Worm (Caenorhabditis elegans) whole organism, L1 larva: ENCODE results near the gene F07C3.3.

Experiments
- Y116A8C.19 ChIP-seq: sonication (generic microtip); optimal IDR thresholded peaks from 2 replicates; lab custom pipeline; 2016; ENCODE audit warnings: missing compliant biosample characterization, missing genetic modification characterization, borderline replicate concordance
- aha-1 ChIP-seq: fragments of 150-350 bp; optimal IDR thresholded peaks from 2 replicates; lab custom pipeline; 2014; ENCODE audit warnings: missing biosample characterization, missing genetic modification characterization
- alr-1 ChIP-seq: fragments of 200-800 bp; sonication (Bioruptor generic); optimal IDR thresholded peaks from 2 replicates; lab custom pipeline; 2018; ENCODE audit warnings: borderline replicate concordance, mild to moderate bottlenecking, missing genetic modification characterization, missing compliant biosample characterization
- aly-2 ChIP-seq: fragments of 150-350 bp; optimal IDR thresholded peaks from 2 replicates; lab custom pipeline; 2014; ENCODE audit warnings: missing biosample characterization, missing genetic modification characterization
- ama-1 ChIP-seq: fragments of 150-350 bp; optimal IDR thresholded peaks from 2 replicates; lab custom pipeline; 2014
- blmp-1 ChIP-seq: fragments of 150-350 bp; optimal IDR thresholded peaks from 2 replicates; lab custom pipeline; 2014; ENCODE audit warnings: missing biosample characterization, missing genetic modification characterization
- dpl-1 ChIP-seq, 3 experiments: fragments of 150-350 bp in 2 of 3; sonication (generic microtip) in 1 of 3; optimal IDR thresholded peaks; 2 replicates each; lab custom pipeline; 2014 to 2017; ENCODE audit warnings: missing biosample characterization in 3 of 3, missing genetic modification characterization in 3 of 3, missing genetic modification reagents in 3 of 3
- dsc-1 ChIP-seq: sonication (generic microtip); optimal IDR thresholded peaks from 2 replicates; lab custom pipeline; 2016; ENCODE audit warnings: mild to moderate bottlenecking, missing genetic modification characterization, missing compliant biosample characterization
- efl-1 ChIP-seq, 4 experiments: fragments of 150-350 bp; optimal IDR thresholded peaks in 3 of 4; peaks in 1 of 4; 1 replicate in 1 of 4; 2 replicates in 3 of 4; lab custom pipeline; 2014; ENCODE audit warnings: missing biosample characterization in 2 of 4, missing genetic modification characterization in 2 of 4, missing genetic modification reagents in 2 of 4
- efl-3 ChIP-seq: fragments of 200-800 bp; sonication (Bioruptor generic); optimal IDR thresholded peaks from 2 replicates; lab custom pipeline; 2018; ENCODE audit warnings: mild to moderate bottlenecking, missing genetic modification characterization, missing compliant biosample characterization
- egl-13 ChIP-seq: sonication (generic microtip); optimal IDR thresholded peaks from 2 replicates; lab custom pipeline; 2016; ENCODE audit warnings: missing genotype, missing genetic modification reagents, missing genetic modification characterization, missing compliant biosample characterization
- egl-27 ChIP-seq, 2 experiments: fragments of 150-350 bp in 1 of 2; sonication (generic microtip); optimal IDR thresholded peaks; 3 replicates each; lab custom pipeline; 2017 to 2018; ENCODE audit warnings: missing biosample characterization in 2 of 2, missing genetic modification characterization in 2 of 2, missing genetic modification reagents in 2 of 2
- elt-3 ChIP-seq, 6 experiments: fragments of 150-350 bp in 1 of 6; sonication (generic microtip); optimal IDR thresholded peaks; 2 replicates each; lab custom pipeline; 2017 to 2018; ENCODE audit warnings: missing biosample characterization in 6 of 6, missing genetic modification characterization in 6 of 6, inconsistent platforms in 1 of 6
- ets-5 ChIP-seq: fragments of 200-800 bp; sonication (Bioruptor generic); IDR thresholded peaks from 2 replicates; pipeline ENCODE4 v1.3.6; 2022; ENCODE audit warnings: missing genetic modification characterization, missing compliant biosample characterization
- fkh-10 ChIP-seq: sonication (generic microtip); optimal IDR thresholded peaks from 2 replicates; lab custom pipeline; 2017; ENCODE audit warnings: missing biosample characterization, missing genetic modification reagents, missing genetic modification characterization
- grh-1 ChIP-seq: fragments of 200-800 bp; sonication (Bioruptor generic); IDR thresholded peaks from 2 replicates; pipeline ENCODE4 v1.3.6; 2022; ENCODE audit warnings: missing genetic modification reagents, missing genetic modification characterization, missing compliant biosample characterization
- hlh-17 ChIP-seq: fragments of 200-800 bp; sonication (Bioruptor generic); optimal IDR thresholded peaks from 2 replicates; lab custom pipeline; 2018; ENCODE audit warnings: missing genetic modification characterization, mild to moderate bottlenecking, missing compliant biosample characterization, moderate library complexity, borderline replicate concordance
- isw-1 ChIP-seq: fragments of 200-800 bp; sonication (Bioruptor generic); IDR thresholded peaks from 2 replicates; pipeline ENCODE4 v1.3.6; 2022; ENCODE audit warnings: missing genetic modification characterization, missing compliant biosample characterization
- jun-1 ChIP-seq: fragments of 150-350 bp; optimal IDR thresholded peaks from 2 replicates; lab custom pipeline; 2014; ENCODE audit warnings: missing biosample characterization, missing genetic modification reagents, missing genetic modification characterization
- lin-15B ChIP-seq: fragments of 150-350 bp; sonication (generic microtip); optimal IDR thresholded peaks from 3 replicates; lab custom pipeline; 2014; ENCODE audit warnings: missing biosample characterization, missing genetic modification characterization
- lin-35 ChIP-seq, 2 experiments: fragments of 150-350 bp; optimal IDR thresholded peaks; 2 replicates each; lab custom pipeline; 2014; ENCODE audit warnings: missing biosample characterization in 2 of 2, missing genetic modification characterization in 2 of 2, missing genetic modification reagents in 2 of 2
- lin-39 ChIP-seq: fragments of 150-350 bp; optimal IDR thresholded peaks from 2 replicates; lab custom pipeline; 2014; ENCODE audit warnings: missing biosample characterization, missing genetic modification reagents, missing genetic modification characterization
- lir-3 ChIP-seq: sonication (generic microtip); optimal IDR thresholded peaks from 2 replicates; lab custom pipeline; 2016; ENCODE audit warnings: mild to moderate bottlenecking, missing genetic modification characterization, moderate library complexity, missing compliant biosample characterization; ENCODE audit not compliant: poor library complexity
- mab-9 ChIP-seq: fragments of 200-800 bp; sonication (Bioruptor generic); IDR thresholded peaks from 2 replicates; pipeline ENCODE4 v1.3.6; 2022; ENCODE audit warnings: missing genetic modification reagents, missing genetic modification characterization, missing compliant biosample characterization
- mdl-1 ChIP-seq, 2 experiments: fragments of 150-350 bp; optimal IDR thresholded peaks; 2 replicates each; lab custom pipeline; 2014 to 2017; ENCODE audit warnings: missing biosample characterization in 2 of 2, missing genetic modification characterization in 2 of 2, inconsistent platforms in 1 of 2
- nhr-11 ChIP-seq: fragments of 150-350 bp; optimal IDR thresholded peaks from 2 replicates; lab custom pipeline; 2014; ENCODE audit warnings: missing biosample characterization, missing genetic modification characterization
- nhr-19 ChIP-seq: fragments of 200-800 bp; sonication (Bioruptor generic); conservative IDR thresholded peaks from 2 replicates; pipeline ENCODE4 v1.3.6; 2022; ENCODE audit warnings: missing genetic modification characterization, missing compliant biosample characterization
- nhr-20 ChIP-seq: sonication (generic microtip); optimal IDR thresholded peaks from 2 replicates; lab custom pipeline; 2016; ENCODE audit warnings: mild to moderate bottlenecking, missing genetic modification characterization, missing compliant biosample characterization
- nhr-71 ChIP-seq: sonication (generic microtip); optimal IDR thresholded peaks from 2 replicates; lab custom pipeline; 2016; ENCODE audit warnings: mild to moderate bottlenecking, missing genetic modification characterization, moderate library complexity, missing compliant biosample characterization
- nhr-76 ChIP-seq: sonication (generic microtip); optimal IDR thresholded peaks from 2 replicates; lab custom pipeline; 2017; ENCODE audit warnings: missing biosample characterization, missing genetic modification characterization
- nhr-77 ChIP-seq: fragments of 150-350 bp; optimal IDR thresholded peaks from 2 replicates; lab custom pipeline; 2014; ENCODE audit warnings: missing biosample characterization, missing genetic modification characterization
- nhr-84 ChIP-seq: sonication (generic microtip); optimal IDR thresholded peaks from 2 replicates; lab custom pipeline; 2017; ENCODE audit warnings: missing biosample characterization, missing genetic modification characterization
- nhr-85 ChIP-seq: sonication (generic microtip); peaks from one replicate; lab custom pipeline; 2016; ENCODE audit warnings: missing genetic modification characterization, inconsistent platforms, missing compliant biosample characterization
- nhr-90 ChIP-seq: sonication (generic microtip); optimal IDR thresholded peaks from 2 replicates; lab custom pipeline; 2016; ENCODE audit warnings: mild to moderate bottlenecking, missing genetic modification characterization, missing compliant biosample characterization; ENCODE audit not compliant: poor library complexity
- pag-3 ChIP-seq: sonication (generic microtip); optimal IDR thresholded peaks from 2 replicates; lab custom pipeline; 2017; ENCODE audit warnings: missing genetic modification characterization, mild to moderate bottlenecking, missing compliant biosample characterization, antibody characterized with exemption, borderline replicate concordance; ENCODE audit not compliant: insufficient read depth
- pqm-1 ChIP-seq: sonication (generic microtip); optimal IDR thresholded peaks from 3 replicates; lab custom pipeline; 2017; ENCODE audit warnings: missing biosample characterization, missing genetic modification characterization
- rnt-1 ChIP-seq: sonication (generic microtip); optimal IDR thresholded peaks from 2 replicates; lab custom pipeline; 2016; ENCODE audit warnings: mild to moderate bottlenecking, missing genetic modification characterization, moderate library complexity, missing compliant biosample characterization
- skn-1 ChIP-seq: fragments of 150-350 bp; optimal IDR thresholded peaks from 2 replicates; lab custom pipeline; 2014; ENCODE audit warnings: missing biosample characterization, missing genetic modification characterization
- snpc-4 ChIP-seq: fragments of 150-350 bp; optimal IDR thresholded peaks from 2 replicates; lab custom pipeline; 2014; ENCODE audit warnings: missing biosample characterization, missing genetic modification characterization
- snu-23 ChIP-seq: sonication (generic microtip); optimal IDR thresholded peaks from 2 replicates; lab custom pipeline; 2016; ENCODE audit warnings: missing genetic modification characterization, missing compliant biosample characterization
- sox-4 ChIP-seq: sonication (generic microtip); optimal IDR thresholded peaks from 2 replicates; lab custom pipeline; 2016; ENCODE audit warnings: missing genetic modification characterization, missing compliant biosample characterization
- sptf-1 ChIP-seq: fragments of 150-350 bp; optimal IDR thresholded peaks from 2 replicates; lab custom pipeline; 2014; ENCODE audit warnings: missing biosample characterization, missing genetic modification characterization
- tlp-1 ChIP-seq: fragments of 150-350 bp; optimal IDR thresholded peaks from 2 replicates; lab custom pipeline; 2014; ENCODE audit warnings: missing biosample characterization, missing genetic modification characterization
- unc-130 ChIP-seq: fragments of 150-350 bp; optimal IDR thresholded peaks from 2 replicates; lab custom pipeline; 2017; ENCODE audit warnings: missing biosample characterization, missing genetic modification characterization, inconsistent platforms
- unc-62 ChIP-seq: fragments of 150-350 bp; optimal IDR thresholded peaks from 2 replicates; lab custom pipeline; 2014; ENCODE audit warnings: missing biosample characterization, missing genetic modification reagents, missing genetic modification characterization
- unc-98 ChIP-seq: fragments of 200-800 bp; sonication (Bioruptor generic); IDR thresholded peaks from 2 replicates; pipeline ENCODE4 v1.3.6; 2022; ENCODE audit warnings: missing genetic modification characterization, missing compliant biosample characterization
- vab-15 ChIP-seq: sonication (generic microtip); optimal IDR thresholded peaks from 2 replicates; lab custom pipeline; 2017; ENCODE audit warnings: missing genotype, mild to moderate bottlenecking, missing genetic modification characterization, missing compliant biosample characterization
- xbp-1 ChIP-seq: sonication (generic microtip); optimal IDR thresholded peaks from 2 replicates; lab custom pipeline; 2016; ENCODE audit warnings: missing genetic modification characterization, missing compliant biosample characterization

The F07C3.3 gene

ce11 chrV:9222819-9223218 lies 9.4 kb downstream of the F07C3.3 start:
- no peak for TF ChIP-seq pag-3
- TF ChIP-seq nhr-84 (tag; lab: Kevin White, UChicago) = no peak
- TF ChIP-seq efl-1 (optimal IDR thresholded peaks at IDR 0.05; lab: Kevin White, UChicago) = no peak
- TF ChIP-seq efl-1 (GFP tag; optimal IDR thresholded peaks at IDR 0.05 in 1 of 2; lab: Kevin White, UChicago) = peak in 1 of 2 experiments; percentile 28
- no peak for TF ChIP-seq ets-5
- TF ChIP-seq rnt-1 = no peak
- TF ChIP-seq sptf-1 = no peak
- TF ChIP-seq nhr-76 = no peak
- TF ChIP-seq unc-62 (GFP tag; lab: Kevin White, UChicago) = no peak

- peak; percentile 54 for TF ChIP-seq blmp-1 (tag; lab: Kevin White, UChicago)
- TF ChIP-seq snu-23 (GFP tag; lab: Kevin White, UChicago) = no peak
Observed at ce11 chrV:9221566-9221965, 10.6 kb downstream of the F07C3.3 start, which contains the start of gene grd-6. Gene grd-6 (plus strand): TSS chrV:9221866.

DNA sequence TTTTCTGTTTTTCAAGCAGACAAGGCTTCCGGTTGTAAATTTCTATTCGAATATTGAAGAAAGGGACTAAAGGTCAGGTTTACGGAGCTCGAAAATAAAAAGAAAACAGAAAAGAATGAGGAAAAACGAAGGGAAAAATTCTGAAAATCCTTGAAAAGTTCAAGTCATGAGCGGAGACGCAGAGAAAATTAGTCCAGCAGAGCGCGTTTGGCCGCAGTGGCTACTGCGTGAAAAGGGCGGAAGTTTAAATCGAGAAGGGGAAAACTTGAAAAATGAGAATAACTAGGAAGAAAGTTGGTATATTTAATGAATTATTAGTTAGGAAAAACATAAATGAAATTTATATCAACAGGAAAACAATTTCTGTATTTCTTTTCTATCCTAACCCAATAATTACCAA lies 11.8 kb downstream of the F07C3.3 start:
- TF ChIP-seq alr-1 (tag; lab: Kevin White, UChicago) (no peak), blmp-1 (tag; lab: Kevin White, UChicago) (peak; percentile 62), nhr-20 (tag; lab: Kevin White, UChicago) (peak; percentile 49), efl-1 (optimal IDR thresholded peaks at IDR 0.05; lab: Kevin White, UChicago) (peak; percentile 54 to 88), efl-1 (GFP tag; optimal IDR thresholded peaks at IDR 0.05 in 1 of 2; lab: Kevin White, UChicago) (peak; percentile 90 to 99), aly-2 (no peak), xbp-1 (peak; percentile 17), lir-3 (tag; lab: Kevin White, UChicago) (no peak), pqm-1 (tag; lab: Kevin White, UChicago) (no peak), unc-98 (no peak), aha-1 (no peak), lin-35 (GFP tag; optimal IDR thresholded peaks at IDR 0.05; lab: Kevin White, UChicago) (peak; percentile 87 to 95), dsc-1 (tag; lab: Kevin White, UChicago) (no peak), nhr-11 (tag; lab: Kevin White, UChicago) (no peak), mab-9 (no peak), vab-15 (tag; lab: Kevin White, UChicago) (no peak), nhr-19 (GFP tag; lab: Robert Waterston, UW) (peak; percentile 37; the same call in 1 of the 2 replicates), egl-13 (no peak), dpl-1 (GFP tag; optimal IDR thresholded peaks at IDR 0.05; lab: Kevin White, UChicago) (peak; percentile 76 to 89 (median 86)), nhr-85 (tag; lab: Kevin White, UChicago) (peak; percentile 44), fkh-10 (GFP tag; lab: Kevin White, UChicago) (no peak), lin-15B (peak; percentile 59), efl-3 (GFP tag; lab: Kevin White, UChicago) (no peak), Y116A8C.19 (tag; lab: Kevin White, UChicago) (no peak), ets-5 (no peak), lin-39 (no peak), jun-1 (tag; lab: Kevin White, UChicago) (no peak), tlp-1 (tag; lab: Kevin White, UChicago) (no peak), nhr-71 (tag; lab: Kevin White, UChicago) (peak; percentile 64), snpc-4 (tag; lab: Kevin White, UChicago) (no peak), nhr-90 (tag; lab: Kevin White, UChicago) (no peak), rnt-1 (peak; percentile 33), hlh-17 (no peak), nhr-77 (peak; percentile 19), unc-130 (tag; lab: Kevin White, UChicago) (no peak), sox-4 (tag; lab: Kevin White, UChicago) (no peak), ama-1 (no peak), mdl-1 (tag; optimal IDR thresholded peaks at IDR 0.05; lab: Kevin White, UChicago) (peak in 1 of 2 experiments; percentile 23), skn-1 (tag; lab: Kevin White, UChicago) (peak; percentile 54), isw-1 (GFP tag; lab: Robert Waterston, UW) (peak; percentile 46; the same call in 1 of the 2 replicates), grh-1 (no peak), egl-27 (tag; optimal IDR thresholded peaks at IDR 0.05; lab: Kevin White, UChicago) (no peak), elt-3 (tag; optimal IDR thresholded peaks at IDR 0.05; lab: Kevin White, UChicago) (no peak)
